Fruit fly (Drosophila melanogaster) whole organism, embryonic: ENCODE measurements around the gene CG7275.

ENCODE experiments used
- ATbp ChIP-seq: fragments of 200-800 bp; sonication (Bioruptor generic); optimal IDR thresholded peaks from 2 replicates; lab custom pipeline; 2017; ENCODE audit warnings: missing biosample characterization, mild to moderate bottlenecking, missing genetic modification characterization, missing genetic modification reagents
- Asciz ChIP-seq: fragments of 200-800 bp; sonication (Bioruptor generic); optimal IDR thresholded peaks from 2 replicates; lab custom pipeline; 2017; ENCODE audit warnings: missing biosample characterization, mild to moderate bottlenecking, missing genetic modification characterization, missing genetic modification reagents
- B-H1 ChIP-seq: fragments of 200-800 bp; sonication (Bioruptor generic); IDR thresholded peaks from 3 replicates; pipeline ENCODE4 v1.3.6; 2022; ENCODE audit warnings: missing biosample characterization, missing genetic modification characterization
- CG10274 ChIP-seq: fragments of 200-800 bp; sonication (Bioruptor generic); optimal IDR thresholded peaks from 3 replicates; lab custom pipeline; 2017; ENCODE audit warnings: missing biosample characterization, mild to moderate bottlenecking, missing genetic modification characterization
- CG12299 ChIP-seq: fragments of 200-800 bp; sonication (Bioruptor generic); optimal IDR thresholded peaks from 2 replicates; lab custom pipeline; 2018; ENCODE audit warnings: missing biosample characterization, mild to moderate bottlenecking, missing genetic modification characterization
- CG15011 ChIP-seq: fragments of 200-800 bp; sonication (Bioruptor generic); optimal IDR thresholded peaks from 3 replicates; lab custom pipeline; 2018; ENCODE audit warnings: missing biosample characterization, mild to moderate bottlenecking, missing genetic modification characterization
- CG18011 ChIP-seq: fragments of 200-800 bp; sonication (Bioruptor generic); optimal IDR thresholded peaks from 2 replicates; lab custom pipeline; 2017; ENCODE audit warnings: missing biosample characterization, missing genetic modification characterization, mild to moderate bottlenecking, moderate library complexity, missing genotype
- CG2678 ChIP-seq: fragments of 200-800 bp; sonication (Bioruptor generic); optimal IDR thresholded peaks from 3 replicates; lab custom pipeline; 2019; ENCODE audit warnings: missing biosample characterization, mild to moderate bottlenecking, missing genetic modification characterization, moderate library complexity
- CG31224 ChIP-seq: fragments of 200-800 bp; sonication (Bioruptor generic); IDR thresholded peaks from 2 replicates; pipeline ENCODE4 v1.3.6; 2022; ENCODE audit warnings: missing biosample characterization, missing genetic modification characterization
- CG33557 ChIP-seq: fragments of 200-800 bp; sonication (Bioruptor generic); optimal IDR thresholded peaks from 2 replicates; lab custom pipeline; 2019; ENCODE audit warnings: missing biosample characterization, mild to moderate bottlenecking, missing genetic modification characterization, moderate library complexity
- CG3407 ChIP-seq: fragments of 200-800 bp; sonication (Bioruptor generic); optimal IDR thresholded peaks from 2 replicates; lab custom pipeline; 2018; ENCODE audit warnings: missing biosample characterization, mild to moderate bottlenecking, missing genetic modification characterization
- CG3726 ChIP-seq: fragments of 200-800 bp; sonication (Bioruptor generic); IDR thresholded peaks from 3 replicates; pipeline ENCODE4, ENCODE4 v1.3.6; 2022; ENCODE audit warnings: missing biosample characterization, missing genetic modification characterization
- CG3847 ChIP-seq: fragments of 200-800 bp; sonication (Bioruptor generic); IDR thresholded peaks from 2 replicates; pipeline ENCODE4 v1.3.6; 2022; ENCODE audit warnings: missing biosample characterization, missing genetic modification characterization
- CG4328 ChIP-seq: fragments of 200-800 bp; sonication (Bioruptor generic); optimal IDR thresholded peaks from 3 replicates; lab custom pipeline; 2017; ENCODE audit warnings: missing biosample characterization, missing genetic modification reagents, missing genetic modification characterization
- CG5180 ChIP-seq: fragments of 200-800 bp; sonication (Bioruptor generic); optimal IDR thresholded peaks from 3 replicates; lab custom pipeline; 2017; ENCODE audit warnings: missing biosample characterization, missing genetic modification characterization, mild to moderate bottlenecking, moderate library complexity, missing genetic modification reagents
- CG6854 ChIP-seq: fragments of 200-800 bp; sonication (Bioruptor generic); optimal IDR thresholded peaks from 3 replicates; lab custom pipeline; 2017; ENCODE audit warnings: missing biosample characterization, mild to moderate bottlenecking, missing genetic modification characterization
- CG7357 ChIP-seq: fragments of 200-800 bp; sonication (Bioruptor generic); IDR thresholded peaks from 3 replicates; pipeline ENCODE4 v1.3.6; 2022; ENCODE audit warnings: missing biosample characterization, missing genetic modification characterization
- CG7556 ChIP-seq: fragments of 200-800 bp; sonication (Bioruptor generic); optimal IDR thresholded peaks from 2 replicates; lab custom pipeline; 2017; ENCODE audit warnings: missing biosample characterization, mild to moderate bottlenecking, missing genetic modification characterization
- CG9876 ChIP-seq: fragments of 200-800 bp; sonication (Bioruptor generic); optimal IDR thresholded peaks from 2 replicates; lab custom pipeline; 2016; ENCODE audit warnings: missing biosample characterization, missing genetic modification characterization
- D19A ChIP-seq: fragments of 200-800 bp; optimal IDR thresholded peaks from 3 replicates; lab custom pipeline; 2019; ENCODE audit warnings: missing biosample characterization, mild to moderate bottlenecking, missing genetic modification characterization, moderate library complexity
- E2f2 ChIP-seq: fragments of 200-800 bp; sonication (Bioruptor generic); IDR thresholded peaks from 2 replicates; pipeline ENCODE4 v1.3.6; 2022; ENCODE audit warnings: missing biosample characterization, missing genetic modification characterization
- Gsc ChIP-seq: fragments of 200-800 bp; sonication (Bioruptor generic); IDR thresholded peaks from 2 replicates; pipeline ENCODE4 v1.3.6; 2022; ENCODE audit warnings: missing biosample characterization, missing genetic modification characterization
- Med ChIP-seq: fragments of 200-800 bp; sonication (Bioruptor generic); peaks from one replicate; lab custom pipeline; 2016; ENCODE audit warnings: missing biosample characterization, missing genetic modification characterization, mild to moderate bottlenecking, inconsistent platforms, moderate library complexity
- Pdp1 ChIP-seq, 2 experiments: fragments of 200-800 bp; sonication (Bioruptor generic); optimal IDR thresholded peaks; 3 replicates each; lab custom pipeline; 2016; ENCODE audit warnings: missing biosample characterization in 2 of 2, missing genetic modification characterization in 2 of 2, mild to moderate bottlenecking in 1 of 2, moderate library complexity in 1 of 2
- Poxn ChIP-seq: fragments of 200-800 bp; sonication (Bioruptor generic); IDR thresholded peaks from 2 replicates; pipeline ENCODE4 v1.3.6; 2022; ENCODE audit warnings: missing biosample characterization, missing genetic modification characterization
- Sry-β ChIP-seq: fragments of 200-800 bp; sonication (Bioruptor generic); optimal IDR thresholded peaks from 2 replicates; lab custom pipeline; 2018; ENCODE audit warnings: missing biosample characterization, mild to moderate bottlenecking, missing genetic modification characterization, moderate library complexity
- Xbp1 ChIP-seq: fragments of 200-800 bp; sonication (Bioruptor generic); optimal IDR thresholded peaks from 3 replicates; lab custom pipeline; 2016; ENCODE audit warnings: missing biosample characterization, mild to moderate bottlenecking, missing genetic modification characterization
- br ChIP-seq: fragments of >200 bp; optimal IDR thresholded peaks from 2 replicates; lab custom pipeline; 2017
- caup ChIP-seq: fragments of 200-800 bp; sonication (Bioruptor generic); optimal IDR thresholded peaks from 3 replicates; lab custom pipeline; 2017; ENCODE audit warnings: missing biosample characterization, mild to moderate bottlenecking, missing genetic modification characterization, moderate library complexity; ENCODE audit not compliant: severe bottlenecking
- cg ChIP-seq: fragments of 200-800 bp; sonication (Bioruptor generic); optimal IDR thresholded peaks from 3 replicates; lab custom pipeline; 2019; ENCODE audit warnings: missing biosample characterization, mild to moderate bottlenecking, missing genetic modification characterization, moderate library complexity
- chn ChIP-seq: fragments of 200-800 bp; sonication (Bioruptor generic); optimal IDR thresholded peaks from 2 replicates; lab custom pipeline; 2016; ENCODE audit warnings: missing biosample characterization, missing genetic modification characterization
- corto ChIP-seq: fragments of 200-800 bp; sonication (Bioruptor generic); optimal IDR thresholded peaks from 2 replicates; lab custom pipeline; 2016; ENCODE audit warnings: missing biosample characterization, mild to moderate bottlenecking, missing genetic modification characterization, moderate library complexity
- crp ChIP-seq, 2 experiments: fragments of 200-800 bp; sonication (Bioruptor generic); optimal IDR thresholded peaks; 2 replicates in 1 of 2; 3 replicates in 1 of 2; lab custom pipeline; 2017; ENCODE audit warnings: missing biosample characterization in 2 of 2, missing genetic modification characterization in 2 of 2, mild to moderate bottlenecking in 1 of 2, moderate library complexity in 1 of 2
- fd3F ChIP-seq: fragments of 200-800 bp; sonication (Bioruptor generic); optimal IDR thresholded peaks from 2 replicates; lab custom pipeline; 2018; ENCODE audit warnings: missing biosample characterization, mild to moderate bottlenecking, missing genetic modification characterization, moderate library complexity
- fu2 ChIP-seq: fragments of 200-800 bp; sonication (Bioruptor generic); optimal IDR thresholded peaks from 2 replicates; lab custom pipeline; 2016; ENCODE audit warnings: missing biosample characterization, missing genetic modification characterization
- ind ChIP-seq: fragments of 200-800 bp; sonication (Bioruptor generic); optimal IDR thresholded peaks from 3 replicates; lab custom pipeline; 2016; ENCODE audit warnings: missing biosample characterization, missing genetic modification characterization
- jing ChIP-seq: fragments of 200-800 bp; sonication (Bioruptor generic); optimal IDR thresholded peaks from 2 replicates; lab custom pipeline; 2018; ENCODE audit warnings: missing biosample characterization, mild to moderate bottlenecking, missing genetic modification characterization
- onecut ChIP-seq: fragments of 200-800 bp; sonication (Bioruptor generic); IDR thresholded peaks from 2 replicates; pipeline ENCODE4 v1.3.6; 2022; ENCODE audit warnings: missing biosample characterization, missing genetic modification characterization
- org-1 ChIP-seq: fragments of 200-800 bp; sonication (Bioruptor generic); optimal IDR thresholded peaks from 2 replicates; lab custom pipeline; 2017; ENCODE audit warnings: missing biosample characterization, missing genetic modification characterization
- sens ChIP-seq: fragments of 200-800 bp; sonication (Bioruptor generic); peaks from one replicate; lab custom pipeline; 2016; ENCODE audit warnings: missing biosample characterization, missing genetic modification characterization
- sim ChIP-seq: fragments of 200-800 bp; sonication (Bioruptor generic); IDR thresholded peaks from 2 replicates; pipeline ENCODE4 v1.3.6; 2022; ENCODE audit warnings: missing biosample characterization, missing genetic modification characterization
- so ChIP-seq: fragments of 200-800 bp; sonication (Bioruptor generic); IDR thresholded peaks from 3 replicates; pipeline ENCODE4 v1.3.6; 2022; ENCODE audit warnings: missing biosample characterization, missing genetic modification characterization
- stwl ChIP-seq: fragments of 200-800 bp; sonication (Bioruptor generic); optimal IDR thresholded peaks from 3 replicates; lab custom pipeline; 2018; ENCODE audit warnings: missing biosample characterization, mild to moderate bottlenecking, missing genetic modification characterization, moderate library complexity
- tap ChIP-seq: fragments of 200-800 bp; optimal IDR thresholded peaks from 3 replicates; lab custom pipeline; 2019; ENCODE audit warnings: missing biosample characterization, mild to moderate bottlenecking, missing genetic modification characterization, moderate library complexity
- toy ChIP-seq: fragments of 200-800 bp; sonication (Bioruptor generic); IDR thresholded peaks from 2 replicates; pipeline ENCODE4 v1.3.6; 2022; ENCODE audit warnings: missing biosample characterization, missing genetic modification characterization
- twi ChIP-seq: fragments of 200-800 bp; optimal IDR thresholded peaks from 2 replicates; lab custom pipeline; 2019; ENCODE audit warnings: missing biosample characterization, mild to moderate bottlenecking, missing genetic modification characterization, moderate library complexity
- wor ChIP-seq: fragments of 200-800 bp; sonication (Bioruptor generic); IDR thresholded peaks from 2 replicates; pipeline ENCODE4 v1.3.6; 2022; ENCODE audit warnings: missing biosample characterization, missing genetic modification characterization

CG7275 gene

dm6 chr3L:15528096-15528495, 29.3 kb downstream of the CG7275 start, which contains the start of gene CG42728:
CG42728 (minus strand) TSS chr3L:15528196.
- TF ChIP-seq Xbp1 (GFP tag; lab: Kevin White, UChicago) = no peak
- TF ChIP-seq fd3F (GFP tag; lab: Kevin White, UChicago) = no peak
- no peak for TF ChIP-seq CG3726 (GFP tag; lab: Robert Waterston, UW)
- no peak for TF ChIP-seq CG31224 (GFP tag; lab: Robert Waterston, UW)
- TF ChIP-seq CG18011 (GFP tag; lab: Kevin White, UChicago) = no peak
- no peak for TF ChIP-seq CG3847 (GFP tag; lab: Robert Waterston, UW)
- no peak for TF ChIP-seq Sry-β (GFP tag; lab: Kevin White, UChicago)
- TF ChIP-seq CG15011 (GFP tag; lab: Kevin White, UChicago) = no peak
- no peak for TF ChIP-seq CG9876 (GFP tag; lab: Kevin White, UChicago)
- no peak for TF ChIP-seq Gsc (GFP tag; lab: Robert Waterston, UW)
- no peak for TF ChIP-seq Poxn (GFP tag; lab: Robert Waterston, UW)
- no peak for TF ChIP-seq chn
- no peak for TF ChIP-seq ATbp (GFP tag; lab: Kevin White, UChicago)
- TF ChIP-seq onecut (GFP tag; lab: Robert Waterston, UW) = no peak
- TF ChIP-seq org-1 (GFP tag; lab: Kevin White, UChicago) = no peak
- TF ChIP-seq B-H1 (GFP tag; lab: Robert Waterston, UW) = no peak
- TF ChIP-seq wor (GFP tag; lab: Robert Waterston, UW) = no peak
- no peak for TF ChIP-seq E2f2 (GFP tag; lab: Robert Waterston, UW)
- no peak for TF ChIP-seq sim

- no peak for TF ChIP-seq CG7556 (GFP tag; lab: Kevin White, UChicago)
- peak; percentile 7 for TF ChIP-seq sens (GFP tag; lab: Kevin White, UChicago)
Observed at dm6 chr3L:15529143-15529542, 30.4 kb downstream of the CG7275 start, which contains the start of gene obst-H. obst-H (minus strand) TSS chr3L:15529243.

DNA sequence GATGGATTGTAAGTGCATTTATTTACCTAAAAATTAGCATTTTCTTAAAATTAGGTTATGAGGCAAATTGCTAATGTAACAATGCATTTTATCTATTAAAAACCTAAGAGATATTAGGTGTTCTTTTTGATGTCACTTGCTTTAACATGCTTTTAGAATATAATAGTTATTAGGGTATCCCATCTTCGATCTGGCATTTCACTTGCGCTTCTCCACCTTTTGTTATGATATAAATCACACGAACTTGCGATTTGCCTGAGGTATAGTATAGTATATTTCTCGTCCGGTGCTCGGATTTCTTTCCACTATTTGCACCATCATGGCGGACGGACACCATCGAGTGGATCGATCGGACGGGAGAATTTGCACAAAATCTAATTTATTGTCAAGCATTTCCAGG, 31.3 kb downstream of the CG7275 start:
- TF ChIP-seq Pdp1 (GFP tag; optimal IDR thresholded peaks at IDR 0.05; lab: Kevin White, UChicago) (no peak), caup (GFP tag; lab: Kevin White, UChicago) (no peak), Med (peak; percentile 66), CG6854 (GFP tag; lab: Kevin White, UChicago) (no peak), CG33557 (no peak), br (lab: Kevin White, UChicago) (no peak), ind (no peak), D19A (tag; lab: Kevin White, UChicago) (peak; percentile 58), jing (GFP tag; lab: Kevin White, UChicago) (no peak), CG10274 (GFP tag; lab: Kevin White, UChicago) (no peak)

dm6 chr3L:15530638-15531225, 32.0 kb downstream of the CG7275 start:
- TF ChIP-seq CG12299 (peak; percentile 35), cg (peak; percentile 19), corto (GFP tag; lab: Kevin White, UChicago) (no peak), crp (GFP tag; optimal IDR thresholded peaks at IDR 0.05; lab: Kevin White, UChicago) (no peak), Asciz (GFP tag; lab: Kevin White, UChicago) (peak; percentile 43), CG7357 (GFP tag; lab: Robert Waterston, UW) (no peak), so (no peak), CG2678 (tag; lab: Kevin White, UChicago) (peak; percentile 37), toy (GFP tag; lab: Robert Waterston, UW) (no peak), Sry-β (GFP tag; lab: Kevin White, UChicago) (peak; percentile 3), CG4328 (peak; percentile 29), stwl (tag; lab: Kevin White, UChicago) (no peak), CG3407 (GFP tag; lab: Kevin White, UChicago) (peak; percentile 23), tap (tag; lab: Kevin White, UChicago) (peak; percentile 0), twi (no peak), fu2 (GFP tag; lab: Kevin White, UChicago) (no peak), CG5180 (GFP tag; lab: Kevin White, UChicago) (peak; percentile 33)
